Worm (Caenorhabditis elegans): Measurements from ENCODE around the gene sqv-4.
A peak's percentile ranks its signal among the peaks of the same experiment; 100 is the strongest.

Gene sqv-4

ce11 chrV:10632758-10633157, 28.5 kb downstream of the sqv-4 start, which contains the start of gene mab-23:
TSS of gene mab-23 (plus strand) at chrV:10633058.
- TF ChIP-seq ceh-82 (tag; optimal IDR thresholded peaks at IDR 0.05) (no peak), nfya-1 (tag; optimal IDR thresholded peaks at IDR 0.05; ENCODE audit: insufficient read depth) (peak; percentile 21)

ce11 chrV:10630497-10630896, 30.8 kb downstream of the sqv-4 start:
- no peak for TF ChIP-seq lin-39 (tag; optimal IDR thresholded peaks at IDR 0.05)
- no peak for TF ChIP-seq sea-2 (GFP tag; optimal IDR thresholded peaks at IDR 0.05)
- TF ChIP-seq nhr-23 (tag; optimal IDR thresholded peaks at IDR 0.05): no peak
- TF ChIP-seq fos-1 (tag; optimal IDR thresholded peaks at IDR 0.05): no peak
- TF ChIP-seq nhr-43 (tag; optimal IDR thresholded peaks at IDR 0.05; ENCODE audit: poor library complexity, severe bottlenecking): no peak
- TF ChIP-seq ztf-4 (tag; optimal IDR thresholded peaks at IDR 0.05): no peak
- TF ChIP-seq mdl-1 (tag; optimal IDR thresholded peaks at IDR 0.05): no peak
- no peak for TF ChIP-seq nhr-237 (tag; optimal IDR thresholded peaks at IDR 0.05)
- no peak for TF ChIP-seq ceh-28 (tag; optimal IDR thresholded peaks at IDR 0.05)
- TF ChIP-seq elt-3 (tag; optimal IDR thresholded peaks at IDR 0.05): no peak
- TF ChIP-seq zag-1 (tag; optimal IDR thresholded peaks at IDR 0.05): no peak
- TF ChIP-seq R02D3.7 (tag; optimal IDR thresholded peaks at IDR 0.05): no peak
- no peak for TF ChIP-seq nhr-76 (tag; optimal IDR thresholded peaks at IDR 0.05)
- no peak for TF ChIP-seq lin-15B (tag; optimal IDR thresholded peaks at IDR 0.05)
- no peak for TF ChIP-seq egl-5 (tag; optimal IDR thresholded peaks at IDR 0.05)
- no peak for TF ChIP-seq pha-4 (tag; optimal IDR thresholded peaks at IDR 0.05)
- TF ChIP-seq hmg-11 (tag; optimal IDR thresholded peaks at IDR 0.05): no peak
- no peak for TF ChIP-seq elt-1 (tag; optimal IDR thresholded peaks at IDR 0.05)

ce11 chrV:10615496-10615895, 45.8 kb downstream of the sqv-4 start, which contains the start of gene H09F14.1:
TSS of gene H09F14.1 (minus strand) at chrV:10615596.
- TF ChIP-seq ceh-9 (tag; optimal IDR thresholded peaks at IDR 0.05) (no peak), nhr-12 (tag; optimal IDR thresholded peaks at IDR 0.05) (no peak), fos-1 (tag; optimal IDR thresholded peaks at IDR 0.05) (no peak), nhr-67 (tag; optimal IDR thresholded peaks at IDR 0.05) (no peak), ceh-28 (tag; optimal IDR thresholded peaks at IDR 0.05) (no peak), eor-1 (tag; optimal IDR thresholded peaks at IDR 0.05) (no peak), egl-27 (tag; optimal IDR thresholded peaks at IDR 0.05) (no peak), egl-5 (tag; optimal IDR thresholded peaks at IDR 0.05) (no peak), ceh-82 (tag; optimal IDR thresholded peaks at IDR 0.05) (no peak), unc-62 (GFP tag; optimal IDR thresholded peaks at IDR 0.05) (no peak)

Data from whole organism, L3 larva.